Worm (Caenorhabditis elegans): Measurements from ENCODE around the gene gcy-15.

DNA sequence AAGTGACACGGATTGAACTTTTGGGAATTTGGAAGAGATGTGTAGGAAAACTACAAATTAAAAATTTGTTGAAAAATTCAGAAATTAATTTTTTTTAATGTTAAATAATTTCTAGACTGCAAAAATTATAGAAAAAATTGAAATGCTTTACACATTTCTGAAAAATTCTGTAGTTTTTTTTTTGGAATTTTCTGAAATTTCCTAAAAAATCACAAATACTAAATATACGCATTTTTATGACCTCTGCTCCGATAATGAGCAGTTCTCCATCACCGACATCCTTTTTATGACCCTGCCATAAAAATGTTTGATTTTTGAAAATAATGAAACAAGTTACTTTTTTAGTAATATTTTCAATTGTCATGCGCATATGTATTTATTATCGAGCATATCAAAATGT, 47.9 kb upstream of the gcy-15 start:
- TF ChIP-seq K12H6.12 (tag; optimal IDR thresholded peaks at IDR 0.05): no peak
- TF ChIP-seq ekl-4 (GFP tag; IDR thresholded peaks at IDR 0.05): no peak
- TF ChIP-seq madf-3 (GFP tag; IDR thresholded peaks at IDR 0.05): no peak
- no peak for TF ChIP-seq Y95B8A.8 (GFP tag; IDR thresholded peaks at IDR 0.05)
- TF ChIP-seq zim-3 (tag; optimal IDR thresholded peaks at IDR 0.05): no peak
- TF ChIP-seq egl-18 (GFP tag; IDR thresholded peaks at IDR 0.05): no peak
